Worm (Caenorhabditis elegans) whole organism, late embryonic: ENCODE results near the gene T12C9.7.

Source experiments
- C08G9.2 ChIP-seq: sonication (generic microtip); optimal IDR thresholded peaks from 2 replicates; lab custom pipeline; 2016; ENCODE audit warnings: mild to moderate bottlenecking, missing genetic modification characterization, moderate library complexity, missing compliant biosample characterization
- F13H6.1 ChIP-seq: sonication (generic microtip); optimal IDR thresholded peaks from 2 replicates; lab custom pipeline; 2016; ENCODE audit warnings: missing genetic modification characterization, missing compliant biosample characterization
- K09A11.1 ChIP-seq: sonication (generic microtip); optimal IDR thresholded peaks from 2 replicates; lab custom pipeline; 2017; ENCODE audit warnings: antibody characterized with exemption, mild to moderate bottlenecking, missing genetic modification characterization, missing compliant biosample characterization; ENCODE audit not compliant: insufficient read depth
- T23F11.4 ChIP-seq: fragments of 200-800 bp; sonication (Bioruptor generic); optimal IDR thresholded peaks from 2 replicates; lab custom pipeline; 2018; ENCODE audit warnings: mild to moderate bottlenecking, missing genetic modification characterization, missing compliant biosample characterization
- ama-1 ChIP-seq: fragments of 150-350 bp; optimal IDR thresholded peaks from 2 replicates; lab custom pipeline; 2014
- ceh-2 ChIP-seq: sonication (generic microtip); optimal IDR thresholded peaks from 2 replicates; lab custom pipeline; 2016; ENCODE audit warnings: missing genotype, missing genetic modification characterization, missing compliant biosample characterization
- hlh-8 ChIP-seq: sonication (generic microtip); optimal IDR thresholded peaks from 2 replicates; lab custom pipeline; 2016; ENCODE audit warnings: missing genotype, missing genetic modification characterization, missing compliant biosample characterization
- npax-4 ChIP-seq: sonication (generic microtip); optimal IDR thresholded peaks from 2 replicates; lab custom pipeline; 2016; ENCODE audit warnings: missing genetic modification characterization, missing compliant biosample characterization
- pha-4 ChIP-seq: fragments of 150-350 bp; optimal IDR thresholded peaks from 2 replicates; lab custom pipeline; 2018; ENCODE audit warnings: missing biosample characterization, missing genetic modification reagents, missing genetic modification characterization
- pqm-1 ChIP-seq: sonication (generic microtip); optimal IDR thresholded peaks from 2 replicates; lab custom pipeline; 2016; ENCODE audit warnings: missing genetic modification characterization, missing compliant biosample characterization
- rnt-1 ChIP-seq: sonication (generic microtip); optimal IDR thresholded peaks from 2 replicates; lab custom pipeline; 2016; ENCODE audit warnings: missing genetic modification characterization, missing compliant biosample characterization
- sdc-2 ChIP-seq: sonication (generic microtip); optimal IDR thresholded peaks from 2 replicates; lab custom pipeline; 2016; ENCODE audit warnings: missing genotype, missing genetic modification characterization, missing compliant biosample characterization
- zip-5 ChIP-seq: sonication (generic microtip); optimal IDR thresholded peaks from 2 replicates; lab custom pipeline; 2016; ENCODE audit warnings: missing genetic modification characterization, missing compliant biosample characterization
- ztf-16 ChIP-seq: sonication (generic microtip); optimal IDR thresholded peaks from 2 replicates; lab custom pipeline; 2017; ENCODE audit warnings: missing genetic modification characterization, missing compliant biosample characterization

- TF ChIP-seq zip-5 (tag; lab: Kevin White, UChicago): no peak
- TF ChIP-seq C08G9.2 (tag; lab: Kevin White, UChicago): no peak
- TF ChIP-seq pha-4 (tag; lab: Kevin White, UChicago): no peak
- TF ChIP-seq npax-4 (tag; lab: Kevin White, UChicago): no peak
- TF ChIP-seq hlh-8 (tag; lab: Kevin White, UChicago): no peak
- TF ChIP-seq ceh-2: no peak
- no peak for TF ChIP-seq K09A11.1 (tag; lab: Kevin White, UChicago)
- no peak for TF ChIP-seq F13H6.1
- TF ChIP-seq T23F11.4 (GFP tag; lab: Kevin White, UChicago): no peak
- no peak for TF ChIP-seq ama-1 (lab: Kevin White, UChicago)
- TF ChIP-seq rnt-1 (tag; lab: Kevin White, UChicago): no peak
- TF ChIP-seq ztf-16 (tag; lab: Kevin White, UChicago): no peak
- no peak for TF ChIP-seq sdc-2 (tag; lab: Kevin White, UChicago)
- TF ChIP-seq pqm-1 (tag; lab: Kevin White, UChicago): no peak
Observed at ce11 chrII:4453453-4453852, 7.3 kb downstream of the T12C9.7 start.
